Worm (Caenorhabditis elegans): ENCODE measurements around the gene K08H2.4.
A peak's percentile ranks its signal among the peaks of the same experiment; 100 is the strongest.

DNA sequence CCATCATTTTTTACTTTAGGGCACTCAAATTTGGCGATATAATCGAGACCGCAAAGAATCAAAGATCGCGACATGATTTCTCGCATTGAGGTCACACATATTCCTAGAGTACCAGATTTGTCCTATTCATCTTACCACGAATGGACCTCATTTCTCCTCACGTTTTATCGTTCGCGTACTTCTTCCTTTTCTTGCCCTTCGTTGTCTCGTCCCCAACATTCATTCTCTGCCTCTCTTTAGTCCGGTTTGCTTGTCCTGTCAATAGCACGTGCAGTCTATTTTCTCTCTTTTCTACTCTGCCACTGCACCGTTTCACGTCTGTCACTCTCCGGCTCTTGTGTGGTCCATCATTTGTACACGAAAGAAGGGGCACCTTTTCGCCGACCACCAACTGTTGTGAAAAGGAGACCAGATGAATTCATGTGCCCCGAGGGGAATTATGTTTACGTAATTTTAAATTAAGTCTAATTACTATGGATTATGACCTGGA, 13.1 kb downstream of the K08H2.4 start:
- TF ChIP-seq zag-1 (tag; optimal IDR thresholded peaks at IDR 0.05): peak; percentile 44
- TF ChIP-seq elt-3 (tag; optimal IDR thresholded peaks at IDR 0.05): no peak
- peak; percentile 67 for TF ChIP-seq nhr-6 (tag; optimal IDR thresholded peaks at IDR 0.05)
- TF ChIP-seq unc-62 (GFP tag; optimal IDR thresholded peaks at IDR 0.05): no peak
- no peak for TF ChIP-seq nhr-11 (tag; optimal IDR thresholded peaks at IDR 0.05)
- TF ChIP-seq unc-55 (GFP tag; optimal IDR thresholded peaks at IDR 0.05): peak; percentile 37
